Worm (Caenorhabditis elegans) whole organism, mixed stage, embryonic: ENCODE measurements around the gene Y82E9BR.8.

Source experiments
- M03D4.4 ChIP-seq: sonication (generic microtip); optimal IDR thresholded peaks from 2 replicates; lab custom pipeline; 2017; ENCODE audit warnings: mild to moderate bottlenecking, missing genetic modification characterization, missing compliant biosample characterization
- bed-3 ChIP-seq: fragments of 200-800 bp; sonication (Bioruptor generic); optimal IDR thresholded peaks from 3 replicates; lab custom pipeline; 2018; ENCODE audit warnings: mild to moderate bottlenecking, missing genetic modification characterization, moderate library complexity, missing compliant biosample characterization
- blmp-1 ChIP-seq: fragments of 150-350 bp; optimal IDR thresholded peaks from 2 replicates; lab custom pipeline; 2014; ENCODE audit warnings: missing biosample characterization, missing genetic modification characterization
- ceh-39 ChIP-seq: fragments of 150-350 bp; optimal IDR thresholded peaks from 2 replicates; lab custom pipeline; 2014; ENCODE audit warnings: missing biosample characterization, missing genetic modification characterization
- ceh-83 ChIP-seq: fragments of 200-800 bp; sonication (Bioruptor generic); optimal IDR thresholded peaks from 2 replicates; lab custom pipeline; 2018; ENCODE audit warnings: mild to moderate bottlenecking, missing genetic modification characterization, missing compliant biosample characterization
- ces-1 ChIP-seq: fragments of 150-350 bp; optimal IDR thresholded peaks from 2 replicates; lab custom pipeline; 2014; ENCODE audit warnings: missing biosample characterization, missing genetic modification reagents, missing genetic modification characterization
- cnd-1 ChIP-seq: fragments of 200-800 bp; sonication (Bioruptor generic); optimal IDR thresholded peaks from 2 replicates; lab custom pipeline; 2018; ENCODE audit warnings: mild to moderate bottlenecking, missing genetic modification characterization, missing compliant biosample characterization
- drap-1 ChIP-seq: fragments of 200-800 bp; sonication (Bioruptor generic); optimal IDR thresholded peaks from 3 replicates; lab custom pipeline; 2018; ENCODE audit warnings: mild to moderate bottlenecking, missing genetic modification characterization, missing compliant biosample characterization
- elt-1 ChIP-seq: sonication (generic microtip); optimal IDR thresholded peaks from 2 replicates; lab custom pipeline; 2017; ENCODE audit warnings: missing genetic modification characterization, mild to moderate bottlenecking, missing compliant biosample characterization, antibody characterized with exemption, moderate library complexity, borderline replicate concordance; ENCODE audit not compliant: insufficient read depth
- elt-3 ChIP-seq: fragments of 150-350 bp; optimal IDR thresholded peaks from 2 replicates; lab custom pipeline; 2014; ENCODE audit warnings: missing biosample characterization, missing genetic modification characterization
- flh-1 ChIP-seq: fragments of 200-800 bp; sonication (Bioruptor generic); optimal IDR thresholded peaks from 2 replicates; lab custom pipeline; 2018; ENCODE audit warnings: mild to moderate bottlenecking, missing genetic modification characterization, moderate library complexity, missing compliant biosample characterization
- ham-2 ChIP-seq: fragments of 200-800 bp; sonication (Bioruptor generic); optimal IDR thresholded peaks from 2 replicates; lab custom pipeline; 2018; ENCODE audit warnings: mild to moderate bottlenecking, missing genetic modification characterization, missing compliant biosample characterization
- hlh-1 ChIP-seq: fragments of 150-350 bp; optimal IDR thresholded peaks from 2 replicates; lab custom pipeline; 2014; ENCODE audit warnings: missing biosample characterization, missing genetic modification reagents, missing genetic modification characterization
- lin-13 ChIP-seq: fragments of 150-350 bp; optimal IDR thresholded peaks from 2 replicates; lab custom pipeline; 2014; ENCODE audit warnings: missing biosample characterization, missing genetic modification characterization
- lin-32 ChIP-seq: fragments of 200-800 bp; sonication (Bioruptor generic); optimal IDR thresholded peaks from 2 replicates; lab custom pipeline; 2018; ENCODE audit warnings: mild to moderate bottlenecking, missing genetic modification characterization, missing compliant biosample characterization
- lsy-2 ChIP-seq: fragments of 150-350 bp; optimal IDR thresholded peaks from 2 replicates; lab custom pipeline; 2014; ENCODE audit warnings: missing biosample characterization, missing genetic modification characterization
- mab-5 ChIP-seq: fragments of 150-350 bp; optimal IDR thresholded peaks from 2 replicates; lab custom pipeline; 2014; ENCODE audit warnings: missing biosample characterization, missing genetic modification characterization
- mls-2 ChIP-seq: sonication (generic microtip); optimal IDR thresholded peaks from 2 replicates; lab custom pipeline; 2016; ENCODE audit warnings: mild to moderate bottlenecking, missing genetic modification characterization, moderate library complexity, missing compliant biosample characterization
- nhr-12 ChIP-seq: fragments of 150-350 bp; optimal IDR thresholded peaks from 2 replicates; lab custom pipeline; 2014; ENCODE audit warnings: missing biosample characterization, missing genetic modification characterization
- nhr-2 ChIP-seq: fragments of 150-350 bp; optimal IDR thresholded peaks from 2 replicates; lab custom pipeline; 2014; ENCODE audit warnings: missing biosample characterization, missing genetic modification characterization
- nhr-237 ChIP-seq: fragments of 150-350 bp; optimal IDR thresholded peaks from 2 replicates; lab custom pipeline; 2014; ENCODE audit warnings: missing biosample characterization, missing genetic modification characterization
- nhr-28 ChIP-seq: fragments of 150-350 bp; optimal IDR thresholded peaks from 2 replicates; lab custom pipeline; 2014; ENCODE audit warnings: missing biosample characterization, missing genetic modification characterization
- nhr-76 ChIP-seq: sonication (generic microtip); optimal IDR thresholded peaks from 2 replicates; lab custom pipeline; 2017; ENCODE audit warnings: missing biosample characterization, missing genetic modification characterization
- pha-4 ChIP-seq: fragments of 150-350 bp; optimal IDR thresholded peaks from 2 replicates; lab custom pipeline; 2018; ENCODE audit warnings: missing biosample characterization, missing genetic modification reagents, missing genetic modification characterization
- sem-2 ChIP-seq: fragments of 200-800 bp; sonication (Bioruptor generic); optimal IDR thresholded peaks from 2 replicates; lab custom pipeline; 2018; ENCODE audit warnings: mild to moderate bottlenecking, missing genetic modification characterization, missing compliant biosample characterization
- snpc-4 ChIP-seq: fragments of 150-350 bp; optimal IDR thresholded peaks from 2 replicates; lab custom pipeline; 2014; ENCODE audit warnings: missing biosample characterization, missing genetic modification characterization
- sptf-1 ChIP-seq: sonication (generic microtip); optimal IDR thresholded peaks from 2 replicates; lab custom pipeline; 2017; ENCODE audit warnings: mild to moderate bottlenecking, missing genetic modification characterization, moderate library complexity, missing compliant biosample characterization
- tbx-8 ChIP-seq: fragments of 200-800 bp; sonication (Bioruptor generic); optimal IDR thresholded peaks from 2 replicates; lab custom pipeline; 2018; ENCODE audit warnings: mild to moderate bottlenecking, missing genetic modification characterization, moderate library complexity, missing compliant biosample characterization
- unc-120 ChIP-seq: sonication (generic microtip); optimal IDR thresholded peaks from 2 replicates; lab custom pipeline; 2017; ENCODE audit warnings: missing genetic modification characterization, missing compliant biosample characterization; ENCODE audit not compliant: poor library complexity, severe bottlenecking
- unc-39 ChIP-seq: fragments of 150-350 bp; optimal IDR thresholded peaks from 2 replicates; lab custom pipeline; 2014; ENCODE audit warnings: missing biosample characterization, missing genetic modification characterization
- unc-62 ChIP-seq: fragments of 150-350 bp; optimal IDR thresholded peaks from 2 replicates; lab custom pipeline; 2014; ENCODE audit warnings: missing biosample characterization, missing genetic modification reagents, missing genetic modification characterization
- zip-8 ChIP-seq: fragments of 150-350 bp; optimal IDR thresholded peaks from 2 replicates; lab custom pipeline; 2014; ENCODE audit warnings: missing biosample characterization, missing genetic modification characterization

The Y82E9BR.8 gene

ce11 chrIII:1340240-1340639 lies 17.6 kb downstream of the Y82E9BR.8 start, which contains the start of gene fbxa-5:
fbxa-5 (minus strand) TSS chrIII:1340340.
- no peak for TF ChIP-seq unc-39
- no peak for TF ChIP-seq mls-2 (tag; lab: Kevin White, UChicago)
- TF ChIP-seq ces-1 (GFP tag; lab: Kevin White, UChicago): no peak
- no peak for TF ChIP-seq pha-4 (tag; lab: Kevin White, UChicago)
- no peak for TF ChIP-seq zip-8 (tag; lab: Kevin White, UChicago)
- TF ChIP-seq drap-1 (GFP tag; lab: Kevin White, UChicago): no peak
- no peak for TF ChIP-seq unc-62 (GFP tag; lab: Kevin White, UChicago)
- no peak for TF ChIP-seq nhr-76 (tag; lab: Kevin White, UChicago)
- no peak for TF ChIP-seq mab-5 (tag; lab: Kevin White, UChicago)
- no peak for TF ChIP-seq lsy-2 (tag; lab: Kevin White, UChicago)
- TF ChIP-seq sptf-1 (tag; lab: Kevin White, UChicago): no peak
- no peak for TF ChIP-seq nhr-12 (tag; lab: Kevin White, UChicago)
- TF ChIP-seq blmp-1: no peak
- no peak for TF ChIP-seq nhr-28
- TF ChIP-seq snpc-4: no peak
- no peak for TF ChIP-seq sem-2 (GFP tag; lab: Kevin White, UChicago)
- TF ChIP-seq nhr-237: no peak
- TF ChIP-seq nhr-2 (tag; lab: Kevin White, UChicago): no peak

ce11 chrIII:1331894-1332293 lies 26.0 kb downstream of the Y82E9BR.8 start, which contains the start of gene Y82E9BL.19:
Y82E9BL.19 (plus strand) TSS chrIII:1332016.
- TF ChIP-seq drap-1 (GFP tag; lab: Kevin White, UChicago) (no peak), ham-2 (GFP tag; lab: Kevin White, UChicago) (no peak), M03D4.4 (tag; lab: Kevin White, UChicago) (no peak), ceh-83 (GFP tag; lab: Kevin White, UChicago) (no peak)
- TF ChIP-seq, all 35 proteins: peak for 0

ce11 chrIII:1326490-1326889 lies 31.4 kb downstream of the Y82E9BR.8 start, which contains the start of gene Y82E9BL.18:
Y82E9BL.18 (plus strand) TSS chrIII:1326790.
- no peak for TF ChIP-seq ceh-83 (GFP tag; lab: Kevin White, UChicago)
- TF ChIP-seq sptf-1 (tag; lab: Kevin White, UChicago): no peak
- TF ChIP-seq tbx-8: no peak
- no peak for TF ChIP-seq nhr-76 (tag; lab: Kevin White, UChicago)
- TF ChIP-seq elt-3 (tag; lab: Kevin White, UChicago): no peak
- no peak for TF ChIP-seq flh-1
- no peak for TF ChIP-seq lin-32
- no peak for TF ChIP-seq unc-39
- no peak for TF ChIP-seq blmp-1
- TF ChIP-seq cnd-1 (tag; lab: Kevin White, UChicago): no peak
- no peak for TF ChIP-seq hlh-1 (tag; lab: Kevin White, UChicago)
- TF ChIP-seq lsy-2 (tag; lab: Kevin White, UChicago): no peak
- no peak for TF ChIP-seq bed-3 (GFP tag; lab: Kevin White, UChicago)

- no peak for TF ChIP-seq ces-1 (GFP tag; lab: Kevin White, UChicago)
- TF ChIP-seq ceh-39 (tag; lab: Kevin White, UChicago): no peak
- TF ChIP-seq elt-1 (tag; lab: Kevin White, UChicago): no peak
- TF ChIP-seq ceh-83 (GFP tag; lab: Kevin White, UChicago): no peak
- no peak for TF ChIP-seq unc-120 (tag; lab: Kevin White, UChicago)
- no peak for TF ChIP-seq nhr-12 (tag; lab: Kevin White, UChicago)
- no peak for TF ChIP-seq tbx-8
- no peak for TF ChIP-seq nhr-28
- TF ChIP-seq lin-13: no peak
- no peak for TF ChIP-seq cnd-1 (tag; lab: Kevin White, UChicago)
- no peak for TF ChIP-seq mls-2 (tag; lab: Kevin White, UChicago)
- TF ChIP-seq elt-3 (tag; lab: Kevin White, UChicago): no peak
- no peak for TF ChIP-seq mab-5 (tag; lab: Kevin White, UChicago)
- TF ChIP-seq flh-1: no peak
- TF ChIP-seq nhr-2 (tag; lab: Kevin White, UChicago): no peak
- no peak for TF ChIP-seq lin-32
- TF ChIP-seq pha-4 (tag; lab: Kevin White, UChicago): no peak
- TF ChIP-seq, all 35 proteins: peak for 0
Observed at ce11 chrIII:1324513-1324912, 33.4 kb downstream of the Y82E9BR.8 start, which contains the start of gene fbxa-14. fbxa-14 (minus strand) TSS chrIII:1324613.
